Fruit fly (Drosophila melanogaster): ENCODE results near the gene hoip.
A peak's percentile ranks its signal among the peaks of the same experiment; 100 is the strongest.

The hoip gene

dm6 chr2L:9679789-9680188, 19.8 kb upstream of the hoip start:
- no peak for TF ChIP-seq CG6175 (GFP tag; IDR thresholded peaks at IDR 0.05)
- TF ChIP-seq mld (GFP tag; IDR thresholded peaks at IDR 0.05; ENCODE audit: partially characterized antibody) = 0 out of 3 replicates have a peak, but pooled peaks have one; percentile 25
- no peak for TF ChIP-seq tx (GFP tag; optimal IDR thresholded peaks at IDR 0.05)
- TF ChIP-seq sr (GFP tag; IDR thresholded peaks at IDR 0.05) = peak; percentile 79; the same call in 2 of the 3 replicates
- peak; percentile 12 for TF ChIP-seq CG4328 (GFP tag; optimal IDR thresholded peaks at IDR 0.05)
- no peak for TF ChIP-seq gsb-n (tag; optimal IDR thresholded peaks at IDR 0.05)
- peak; percentile 70 for TF ChIP-seq nau (GFP tag; optimal IDR thresholded peaks at IDR 0.05)
- no peak for TF ChIP-seq CG10565 (GFP tag; optimal IDR thresholded peaks at IDR 0.05)
- TF ChIP-seq CG12769 (tag; optimal IDR thresholded peaks at IDR 0.05) = peak; percentile 24
- TF ChIP-seq sd (tag; optimal IDR thresholded peaks at IDR 0.05) = peak; percentile 92
- TF ChIP-seq cg (GFP tag; optimal IDR thresholded peaks at IDR 0.05) = no peak

DNA sequence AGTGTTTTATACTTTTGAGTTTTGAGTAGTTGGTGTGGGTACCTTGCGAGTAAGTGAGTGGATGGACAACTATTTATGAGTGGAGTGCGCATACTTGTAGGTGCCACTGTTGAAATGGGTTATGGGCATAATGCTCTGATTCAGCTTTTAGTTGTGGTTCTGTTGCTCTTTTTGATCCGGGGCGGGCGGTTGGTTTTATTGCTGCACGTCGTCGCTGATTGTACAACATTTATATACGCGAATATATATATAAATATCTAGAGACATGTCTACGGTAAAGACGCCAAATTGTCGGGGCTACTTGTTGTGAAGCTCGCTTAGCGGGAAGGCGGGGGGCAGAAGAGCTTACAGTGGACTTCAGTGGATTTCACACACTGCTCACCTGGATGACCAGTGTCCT, 15.5 kb upstream of the hoip start:
- TF ChIP-seq bbx (GFP tag; IDR thresholded peaks at IDR 0.05; ENCODE audit: partially characterized antibody) (no peak), Med (GFP tag) (peak; percentile 33), CG18262 (tag; optimal IDR thresholded peaks at IDR 0.05) (no peak), seq (GFP tag; IDR thresholded peaks at IDR 0.05) (0 out of 2 replicates have a peak, but pooled peaks have one; percentile 13), nom (GFP tag; optimal IDR thresholded peaks at IDR 0.05) (peak; percentile 18), CG8388 (GFP tag; optimal IDR thresholded peaks at IDR 0.05) (peak; percentile 74), gsb (GFP tag; IDR thresholded peaks at IDR 0.05) (0 out of 2 replicates have a peak, but pooled peaks have one; percentile 26), Ets65A (GFP tag) (peak; percentile 28)

DNA sequence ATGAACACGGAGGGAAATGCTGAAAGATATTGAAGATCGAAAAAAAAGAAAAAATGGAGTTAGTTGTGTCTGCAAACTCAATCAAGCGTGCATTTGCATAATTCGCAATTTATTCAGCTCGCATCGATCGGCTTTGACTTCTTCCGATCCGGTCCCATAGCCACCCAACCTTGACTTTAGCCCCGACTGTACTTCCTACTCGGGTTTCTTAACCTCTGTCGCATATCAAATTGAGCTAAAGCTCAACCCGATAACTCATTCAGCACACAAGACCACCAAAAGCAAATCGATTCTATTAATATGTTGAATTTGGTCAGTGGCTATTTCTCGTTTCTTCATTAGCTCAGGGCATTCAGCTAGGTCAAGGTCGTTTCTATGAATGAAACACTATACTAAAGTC, 14.4 kb upstream of the hoip start:
- peak; percentile 46 for TF ChIP-seq sens (GFP tag)
- peak in 1 of 2 experiments; percentile 75 for TF ChIP-seq Eip74EF (GFP tag; optimal IDR thresholded peaks at IDR 0.05)
- peak; percentile 18 for TF ChIP-seq ftz-f1 (GFP tag; optimal IDR thresholded peaks at IDR 0.05)
- TF ChIP-seq cad (GFP tag; optimal IDR thresholded peaks at IDR 0.05) = no peak
- TF ChIP-seq chinmo (GFP tag; IDR thresholded peaks at IDR 0.05; ENCODE audit: partially characterized antibody) = peak; percentile 78; the same call in 2 of the 4 replicates
- TF ChIP-seq vvl (GFP tag; IDR thresholded peaks at IDR 0.05) = 0 out of 2 replicates have a peak, but pooled peaks have one; percentile 20
- 0 out of 2 replicates have a peak, but pooled peaks have one; percentile 22 for TF ChIP-seq Awh (GFP tag; IDR thresholded peaks at IDR 0.05)
- no peak for TF ChIP-seq chif (GFP tag; optimal IDR thresholded peaks at IDR 0.05)

dm6 chr2L:9685993-9686392, 13.6 kb upstream of the hoip start:
- TF ChIP-seq cg (GFP tag; optimal IDR thresholded peaks at IDR 0.05) (peak; percentile 22), sqz (GFP tag; optimal IDR thresholded peaks at IDR 0.05) (peak; percentile 62), CG6654 (GFP tag; optimal IDR thresholded peaks at IDR 0.05) (no peak), maf-S (GFP tag; optimal IDR thresholded peaks at IDR 0.05) (no peak), CG10321 (GFP tag; IDR thresholded peaks at IDR 0.05) (no peak), Dp (GFP tag; optimal IDR thresholded peaks at IDR 0.05) (no peak), crol (GFP tag; IDR thresholded peaks at IDR 0.05) (peak; percentile 2; the same call in 1 of the 2 replicates), sr (GFP tag; IDR thresholded peaks at IDR 0.05) (peak; percentile 81), CG10543 (GFP tag; optimal IDR thresholded peaks at IDR 0.05) (peak; percentile 24), Rfx (GFP tag; IDR thresholded peaks at IDR 0.05) (0 out of 2 replicates have a peak, but pooled peaks have one; percentile 36), hkb (optimal IDR thresholded peaks at IDR 0.05) (no peak), hkb (GFP tag; IDR thresholded peaks at IDR 0.05) (no peak), so (GFP tag; IDR thresholded peaks at IDR 0.05) (peak; percentile 76; the same call in 1 of the 3 replicates), CG3281 (GFP tag; optimal IDR thresholded peaks at IDR 0.05) (no peak), danr (GFP tag; IDR thresholded peaks at IDR 0.05) (0 out of 2 replicates have a peak, but pooled peaks have one; percentile 23), nerfin-2 (GFP tag; IDR thresholded peaks at IDR 0.05; ENCODE audit: partially characterized antibody) (no peak), chinmo (GFP tag; IDR thresholded peaks at IDR 0.05; ENCODE audit: partially characterized antibody) (peak; percentile 76; the same call in 2 of the 4 replicates), sug (tag; optimal IDR thresholded peaks at IDR 0.05) (peak; percentile 17), CG17361 (GFP tag; IDR thresholded peaks at IDR 0.05) (no peak), CG12659 (GFP tag; optimal IDR thresholded peaks at IDR 0.05) (no peak), Pdp1 (GFP tag; optimal IDR thresholded peaks at IDR 0.05) (peak in 1 of 2 experiments; percentile 84), ci (GFP tag; IDR thresholded peaks at IDR 0.05) (0 out of 3 replicates have a peak, but pooled peaks have one; percentile 33)

Data from whole organism, embryonic.